Worm (Caenorhabditis elegans) whole organism, L1 larva: ENCODE data around the gene nhr-143.

Experiments
- C04F5.9 ChIP-seq: sonication (generic microtip); optimal IDR thresholded peaks from 2 replicates; lab custom pipeline; 2016; ENCODE audit warnings: missing genetic modification characterization, missing compliant biosample characterization
- C16A3.4 ChIP-seq: fragments of 150-350 bp; optimal IDR thresholded peaks from 2 replicates; lab custom pipeline; 2014; ENCODE audit warnings: missing biosample characterization, missing genetic modification characterization
- C34B4.2 ChIP-seq: sonication (generic microtip); optimal IDR thresholded peaks from 2 replicates; lab custom pipeline; 2017; ENCODE audit warnings: mild to moderate bottlenecking, missing genetic modification characterization, missing compliant biosample characterization
- F16B12.6 ChIP-seq: fragments of 150-350 bp; optimal IDR thresholded peaks from 2 replicates; lab custom pipeline; 2014; ENCODE audit warnings: missing biosample characterization, missing genetic modification characterization
- aha-1 ChIP-seq: fragments of 150-350 bp; optimal IDR thresholded peaks from 2 replicates; lab custom pipeline; 2014; ENCODE audit warnings: missing biosample characterization, missing genetic modification characterization
- ama-1 ChIP-seq: fragments of 150-350 bp; optimal IDR thresholded peaks from 2 replicates; lab custom pipeline; 2014
- blmp-1 ChIP-seq: fragments of 150-350 bp; optimal IDR thresholded peaks from 2 replicates; lab custom pipeline; 2014; ENCODE audit warnings: missing biosample characterization, missing genetic modification characterization
- ceh-63 ChIP-seq: fragments of 200-800 bp; sonication (Bioruptor generic); optimal IDR thresholded peaks from 2 replicates; lab custom pipeline; 2018; ENCODE audit warnings: mild to moderate bottlenecking, missing genetic modification characterization, missing compliant biosample characterization
- ceh-82 ChIP-seq, 3 experiments: fragments of 150-350 bp in 1 of 3; sonication (generic microtip) in 2 of 3; optimal IDR thresholded peaks; 2 replicates each; lab custom pipeline; 2014 to 2017; ENCODE audit warnings: missing biosample characterization in 3 of 3, missing genetic modification characterization in 3 of 3
- ceh-88 ChIP-seq: fragments of 200-800 bp; sonication (Bioruptor generic); IDR thresholded peaks from 2 replicates; pipeline ENCODE4 v1.3.6; 2022; ENCODE audit warnings: missing genetic modification characterization, missing compliant biosample characterization
- dpl-1 ChIP-seq, 3 experiments: fragments of 150-350 bp in 2 of 3; sonication (generic microtip) in 1 of 3; optimal IDR thresholded peaks; 2 replicates each; lab custom pipeline; 2014 to 2017; ENCODE audit warnings: missing biosample characterization in 3 of 3, missing genetic modification characterization in 3 of 3, missing genetic modification reagents in 3 of 3
- efl-1 ChIP-seq, 4 experiments: fragments of 150-350 bp; optimal IDR thresholded peaks in 3 of 4; peaks in 1 of 4; 1 replicate in 1 of 4; 2 replicates in 3 of 4; lab custom pipeline; 2014; ENCODE audit warnings: missing biosample characterization in 2 of 4, missing genetic modification characterization in 2 of 4, missing genetic modification reagents in 2 of 4
- efl-3 ChIP-seq: fragments of 200-800 bp; sonication (Bioruptor generic); optimal IDR thresholded peaks from 2 replicates; lab custom pipeline; 2018; ENCODE audit warnings: mild to moderate bottlenecking, missing genetic modification characterization, missing compliant biosample characterization
- elt-2 ChIP-seq: sonication (generic microtip); optimal IDR thresholded peaks from 2 replicates; lab custom pipeline; 2016; ENCODE audit warnings: missing genetic modification characterization, mild to moderate bottlenecking, inconsistent platforms, missing compliant biosample characterization, missing genetic modification reagents
- elt-3 ChIP-seq, 6 experiments: fragments of 150-350 bp in 1 of 6; sonication (generic microtip); optimal IDR thresholded peaks; 2 replicates each; lab custom pipeline; 2017 to 2018; ENCODE audit warnings: missing biosample characterization in 6 of 6, missing genetic modification characterization in 6 of 6, inconsistent platforms in 1 of 6
- fos-1 ChIP-seq: fragments of 150-350 bp; optimal IDR thresholded peaks from 2 replicates; lab custom pipeline; 2014; ENCODE audit warnings: missing biosample characterization, missing genetic modification characterization
- irx-1 ChIP-seq: sonication (generic microtip); optimal IDR thresholded peaks from 2 replicates; lab custom pipeline; 2016; ENCODE audit warnings: missing genetic modification characterization, missing compliant biosample characterization
- isw-1 ChIP-seq: fragments of 200-800 bp; sonication (Bioruptor generic); IDR thresholded peaks from 2 replicates; pipeline ENCODE4 v1.3.6; 2022; ENCODE audit warnings: missing genetic modification characterization, missing compliant biosample characterization
- lin-13 ChIP-seq: fragments of 150-350 bp; optimal IDR thresholded peaks from 2 replicates; lab custom pipeline; 2014; ENCODE audit warnings: missing biosample characterization, missing genetic modification reagents, missing genetic modification characterization
- lin-14 ChIP-seq: fragments of 200-800 bp; sonication (Bioruptor generic); optimal IDR thresholded peaks from 2 replicates; lab custom pipeline; 2018; ENCODE audit warnings: mild to moderate bottlenecking, missing genetic modification characterization, moderate library complexity, missing compliant biosample characterization
- lin-35 ChIP-seq, 2 experiments: fragments of 150-350 bp; optimal IDR thresholded peaks; 2 replicates each; lab custom pipeline; 2014; ENCODE audit warnings: missing biosample characterization in 2 of 2, missing genetic modification characterization in 2 of 2, missing genetic modification reagents in 2 of 2
- lsy-2 ChIP-seq, 2 experiments: fragments of 150-350 bp; optimal IDR thresholded peaks; 2 replicates each; lab custom pipeline; 2014; ENCODE audit warnings: missing biosample characterization in 2 of 2, missing genetic modification characterization in 2 of 2
- mab-9 ChIP-seq: fragments of 200-800 bp; sonication (Bioruptor generic); IDR thresholded peaks from 2 replicates; pipeline ENCODE4 v1.3.6; 2022; ENCODE audit warnings: missing genetic modification reagents, missing genetic modification characterization, missing compliant biosample characterization
- mdl-1 ChIP-seq, 2 experiments: fragments of 150-350 bp; optimal IDR thresholded peaks; 2 replicates each; lab custom pipeline; 2014 to 2017; ENCODE audit warnings: missing biosample characterization in 2 of 2, missing genetic modification characterization in 2 of 2, inconsistent platforms in 1 of 2
- mef-2 ChIP-seq: fragments of 150-350 bp; optimal IDR thresholded peaks from 2 replicates; lab custom pipeline; 2014; ENCODE audit warnings: missing biosample characterization, missing genetic modification characterization
- nhr-11 ChIP-seq: fragments of 150-350 bp; optimal IDR thresholded peaks from 2 replicates; lab custom pipeline; 2014; ENCODE audit warnings: missing biosample characterization, missing genetic modification characterization
- nhr-19 ChIP-seq: fragments of 200-800 bp; sonication (Bioruptor generic); conservative IDR thresholded peaks from 2 replicates; pipeline ENCODE4 v1.3.6; 2022; ENCODE audit warnings: missing genetic modification characterization, missing compliant biosample characterization
- nhr-20 ChIP-seq: sonication (generic microtip); optimal IDR thresholded peaks from 2 replicates; lab custom pipeline; 2016; ENCODE audit warnings: mild to moderate bottlenecking, missing genetic modification characterization, missing compliant biosample characterization
- nhr-237 ChIP-seq: fragments of 150-350 bp; optimal IDR thresholded peaks from 2 replicates; lab custom pipeline; 2014; ENCODE audit warnings: missing biosample characterization, missing genetic modification characterization
- nhr-47 ChIP-seq: sonication (generic microtip); optimal IDR thresholded peaks from 2 replicates; lab custom pipeline; 2016; ENCODE audit warnings: mild to moderate bottlenecking, missing genetic modification characterization, moderate library complexity, missing compliant biosample characterization
- nhr-71 ChIP-seq: sonication (generic microtip); optimal IDR thresholded peaks from 2 replicates; lab custom pipeline; 2016; ENCODE audit warnings: mild to moderate bottlenecking, missing genetic modification characterization, moderate library complexity, missing compliant biosample characterization
- nhr-77 ChIP-seq: fragments of 150-350 bp; optimal IDR thresholded peaks from 2 replicates; lab custom pipeline; 2014; ENCODE audit warnings: missing biosample characterization, missing genetic modification characterization
- nhr-84 ChIP-seq: sonication (generic microtip); optimal IDR thresholded peaks from 2 replicates; lab custom pipeline; 2017; ENCODE audit warnings: missing biosample characterization, missing genetic modification characterization
- nhr-85 ChIP-seq: sonication (generic microtip); peaks from one replicate; lab custom pipeline; 2016; ENCODE audit warnings: missing genetic modification characterization, inconsistent platforms, missing compliant biosample characterization
- pag-3 ChIP-seq: sonication (generic microtip); optimal IDR thresholded peaks from 2 replicates; lab custom pipeline; 2017; ENCODE audit warnings: missing genetic modification characterization, mild to moderate bottlenecking, missing compliant biosample characterization, antibody characterized with exemption, borderline replicate concordance; ENCODE audit not compliant: insufficient read depth
- pax-3 ChIP-seq: fragments of 200-800 bp; sonication (Bioruptor generic); optimal IDR thresholded peaks from 2 replicates; lab custom pipeline; 2018; ENCODE audit warnings: mild to moderate bottlenecking, missing genetic modification characterization, moderate library complexity, missing compliant biosample characterization
- rnt-1 ChIP-seq: sonication (generic microtip); optimal IDR thresholded peaks from 2 replicates; lab custom pipeline; 2016; ENCODE audit warnings: mild to moderate bottlenecking, missing genetic modification characterization, moderate library complexity, missing compliant biosample characterization
- skn-1 ChIP-seq: fragments of 150-350 bp; optimal IDR thresholded peaks from 2 replicates; lab custom pipeline; 2014; ENCODE audit warnings: missing biosample characterization, missing genetic modification characterization
- sup-37 ChIP-seq: fragments of 200-800 bp; sonication (Bioruptor generic); optimal IDR thresholded peaks from 2 replicates; lab custom pipeline; 2018; ENCODE audit warnings: mild to moderate bottlenecking, missing genetic modification characterization, missing compliant biosample characterization
- swsn-7 ChIP-seq: sonication (generic microtip); optimal IDR thresholded peaks from 2 replicates; lab custom pipeline; 2016; ENCODE audit warnings: missing genetic modification characterization, missing compliant biosample characterization
- tbx-2 ChIP-seq: sonication (generic microtip); optimal IDR thresholded peaks from 2 replicates; lab custom pipeline; 2016; ENCODE audit warnings: missing genetic modification characterization, missing compliant biosample characterization
- tlp-1 ChIP-seq: fragments of 150-350 bp; optimal IDR thresholded peaks from 2 replicates; lab custom pipeline; 2014; ENCODE audit warnings: missing biosample characterization, missing genetic modification characterization
- unc-130 ChIP-seq: fragments of 150-350 bp; optimal IDR thresholded peaks from 2 replicates; lab custom pipeline; 2017; ENCODE audit warnings: missing biosample characterization, missing genetic modification characterization, inconsistent platforms
- unc-98 ChIP-seq: fragments of 200-800 bp; sonication (Bioruptor generic); IDR thresholded peaks from 2 replicates; pipeline ENCODE4 v1.3.6; 2022; ENCODE audit warnings: missing genetic modification characterization, missing compliant biosample characterization
- vab-15 ChIP-seq: sonication (generic microtip); optimal IDR thresholded peaks from 2 replicates; lab custom pipeline; 2017; ENCODE audit warnings: missing genotype, mild to moderate bottlenecking, missing genetic modification characterization, missing compliant biosample characterization
- zag-1 ChIP-seq: fragments of 150-350 bp; optimal IDR thresholded peaks from 2 replicates; lab custom pipeline; 2014; ENCODE audit warnings: missing biosample characterization, missing genetic modification characterization
- zip-4 ChIP-seq: fragments of 200-800 bp; sonication (Bioruptor generic); optimal IDR thresholded peaks from 2 replicates; lab custom pipeline; 2018; ENCODE audit warnings: mild to moderate bottlenecking, missing genetic modification characterization, moderate library complexity, missing compliant biosample characterization
- ztf-11 ChIP-seq, 2 experiments: sonication (generic microtip); optimal IDR thresholded peaks; 2 replicates each; lab custom pipeline; 2016 to 2017; ENCODE audit warnings: missing genetic modification characterization in 2 of 2, missing biosample characterization in 1 of 2, missing compliant biosample characterization in 1 of 2
- ztf-4 ChIP-seq: fragments of 150-350 bp; optimal IDR thresholded peaks from 2 replicates; lab custom pipeline; 2014; ENCODE audit warnings: missing biosample characterization, missing genetic modification characterization

The nhr-143 gene

DNA sequence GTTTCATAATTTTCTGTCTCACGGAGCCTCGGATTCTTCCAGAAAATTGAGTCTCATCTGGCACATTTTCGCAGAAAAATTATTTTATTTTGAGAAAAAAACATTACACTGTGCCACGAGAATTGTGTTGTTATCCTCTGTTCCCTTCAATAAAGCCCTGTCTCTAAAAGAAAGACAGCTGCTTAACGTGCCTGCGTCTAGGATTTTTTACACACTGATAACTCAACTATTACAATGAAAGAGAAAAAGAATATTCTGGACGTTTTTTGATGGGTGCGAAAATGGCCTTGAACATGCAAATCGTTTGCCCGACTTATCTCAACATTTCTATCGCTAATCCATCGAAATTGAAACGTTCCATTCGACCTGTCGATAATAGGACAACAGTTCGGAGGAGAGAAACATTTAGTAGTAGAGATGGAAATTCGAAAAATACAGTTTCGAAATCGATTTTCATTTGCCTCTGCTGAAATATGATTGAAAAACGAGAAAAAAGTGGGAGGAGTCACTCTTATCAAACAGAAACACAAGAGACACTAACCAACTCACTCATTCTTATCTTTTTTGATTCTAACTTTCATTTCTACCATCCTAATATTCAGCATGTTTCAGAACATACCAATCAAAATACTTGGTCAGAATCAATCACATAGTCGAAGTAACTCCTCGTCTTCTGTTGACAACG is 37.8 kb downstream of the nhr-143 start (continued):
- TF ChIP-seq blmp-1 (tag; lab: Kevin White, UChicago), result peak; percentile 78

ce11 chrV:8936184-8936589 is 38.6 kb downstream of the nhr-143 start, which contains the start of gene unc-23:
Gene unc-23, plus strand, starts transcription at chrV:8936359.
- TF ChIP-seq zip-4 (GFP tag; lab: Kevin White, UChicago), result peak; percentile 75
- no peak for TF ChIP-seq F16B12.6 (tag; lab: Kevin White, UChicago)
- TF ChIP-seq unc-98, result no peak
- TF ChIP-seq pax-3 (tag; lab: Kevin White, UChicago), result no peak
- TF ChIP-seq fos-1, result peak; percentile 75
- TF ChIP-seq elt-2 (tag; lab: Kevin White, UChicago), result peak; percentile 63
- peak; percentile 27; the same call in 1 of the 2 replicates for TF ChIP-seq ceh-88 (GFP tag; lab: Robert Waterston, UW)
- TF ChIP-seq ama-1 (lab: Kevin White, UChicago), result no peak
- peak; percentile 52 to 73 for TF ChIP-seq lin-35 (GFP tag; optimal IDR thresholded peaks at IDR 0.05; lab: Kevin White, UChicago)
- TF ChIP-seq sup-37 (GFP tag; lab: Kevin White, UChicago), result peak; percentile 61
- TF ChIP-seq dpl-1 (GFP tag; optimal IDR thresholded peaks at IDR 0.05; lab: Kevin White, UChicago), result peak; percentile 44 to 52 (median 49)
- TF ChIP-seq nhr-47 (tag; lab: Kevin White, UChicago), result peak; percentile 76
- peak; percentile 90 for TF ChIP-seq nhr-19 (GFP tag; lab: Robert Waterston, UW)
- peak; percentile 90 for TF ChIP-seq swsn-7
- TF ChIP-seq isw-1 (GFP tag; lab: Robert Waterston, UW), result peak; percentile 9; the same call in 1 of the 2 replicates
- TF ChIP-seq aha-1 (tag; lab: Kevin White, UChicago), result peak; percentile 8
- peak; percentile 48 to 60 for TF ChIP-seq efl-1 (optimal IDR thresholded peaks at IDR 0.05; lab: Kevin White, UChicago)
- peak; percentile 45 to 94 for TF ChIP-seq efl-1 (GFP tag; optimal IDR thresholded peaks at IDR 0.05 in 1 of 2; lab: Kevin White, UChicago)
- no peak for TF ChIP-seq vab-15 (tag; lab: Kevin White, UChicago)
- peak; percentile 97 for TF ChIP-seq nhr-85
- TF ChIP-seq ztf-4, result peak; percentile 74
- TF ChIP-seq ceh-63, result no peak
- peak; percentile 59; the same call in 1 of the 2 replicates for TF ChIP-seq mab-9 (GFP tag; lab: Robert Waterston, UW)
- peak; percentile 76 for TF ChIP-seq lin-13 (GFP tag; lab: Kevin White, UChicago)
- TF ChIP-seq lsy-2 (tag; optimal IDR thresholded peaks at IDR 0.05; lab: Kevin White, UChicago), result peak; percentile 58 to 79
- peak; percentile 95 for TF ChIP-seq blmp-1 (tag; lab: Kevin White, UChicago)
- peak; percentile 41 for TF ChIP-seq nhr-11
- peak in 5 of 6 experiments; percentile 81 to 95 (median 90) for TF ChIP-seq elt-3 (tag; optimal IDR thresholded peaks at IDR 0.05; lab: Kevin White, UChicago)
- TF ChIP-seq mdl-1 (tag; optimal IDR thresholded peaks at IDR 0.05; lab: Kevin White, UChicago), result peak in 1 of 2 experiments; percentile 83
- TF ChIP-seq lin-14 (GFP tag; lab: Kevin White, UChicago), result peak; percentile 94
- peak; percentile 73 for TF ChIP-seq C16A3.4 (tag; lab: Kevin White, UChicago)
- TF ChIP-seq nhr-77 (tag; lab: Kevin White, UChicago), result peak; percentile 87
- peak; percentile 86 for TF ChIP-seq unc-130 (tag; lab: Kevin White, UChicago)
- TF ChIP-seq mef-2, result no peak
- peak; percentile 84 for TF ChIP-seq tbx-2 (tag; lab: Kevin White, UChicago)
- peak; percentile 96 for TF ChIP-seq nhr-71 (tag; lab: Kevin White, UChicago)
- TF ChIP-seq ceh-82 (tag; optimal IDR thresholded peaks at IDR 0.05; lab: Kevin White, UChicago), result peak; percentile 66 to 77 (median 77)
- peak; percentile 75 for TF ChIP-seq nhr-237 (tag; lab: Kevin White, UChicago)
- no peak for TF ChIP-seq efl-3 (GFP tag; lab: Kevin White, UChicago)
- TF ChIP-seq zag-1 (tag; lab: Kevin White, UChicago), result no peak
- peak; percentile 96 for TF ChIP-seq nhr-20 (tag; lab: Kevin White, UChicago)
- TF ChIP-seq C04F5.9, result peak; percentile 18
- no peak for TF ChIP-seq pag-3
- TF ChIP-seq ztf-11 (tag; optimal IDR thresholded peaks at IDR 0.05; lab: Kevin White, UChicago), result no peak
- peak; percentile 80 for TF ChIP-seq skn-1 (tag; lab: Kevin White, UChicago)
- peak; percentile 86 for TF ChIP-seq rnt-1 (tag; lab: Kevin White, UChicago)
- TF ChIP-seq C34B4.2 (tag; lab: Kevin White, UChicago), result no peak
- peak; percentile 55 for TF ChIP-seq irx-1 (tag; lab: Kevin White, UChicago)
- no peak for TF ChIP-seq tlp-1 (tag; lab: Kevin White, UChicago)
- no peak for TF ChIP-seq nhr-84 (tag; lab: Kevin White, UChicago)
